Fruit fly (Drosophila melanogaster): Measurements from ENCODE around the gene CG46394.

The CG46394 gene

DNA sequence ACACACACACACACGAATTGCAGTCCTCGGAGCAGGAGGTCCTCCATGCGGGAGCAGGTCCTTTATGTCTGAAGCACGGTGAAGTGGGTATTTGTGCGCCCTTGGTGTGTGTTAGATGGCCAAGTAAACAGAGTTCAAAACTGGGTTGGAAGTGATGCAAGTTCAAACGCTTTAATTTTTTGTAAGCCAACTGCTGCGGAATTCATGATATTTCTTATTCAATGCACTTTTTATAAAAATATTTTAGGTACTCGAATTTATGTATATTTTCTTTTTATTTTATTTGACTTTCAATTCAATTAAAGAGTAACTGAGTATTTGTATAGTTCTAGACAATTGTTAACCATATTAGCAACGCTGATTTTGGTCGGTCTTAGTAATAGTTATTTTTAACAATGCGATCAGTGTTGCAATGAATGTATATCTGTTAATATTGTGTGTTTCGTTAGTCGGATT, at the start of gene CG46394, which contains the start of gene CG14137:
Gene CG46394, plus strand, starts transcription at position 406 of the 456 bp plus-strand sequence.
Gene CG14137, minus strand, starts transcription at position 101 of the 456 bp plus-strand sequence.
- TF ChIP-seq pan (optimal IDR thresholded peaks at IDR 0.05), result no peak
- no peak for TF ChIP-seq EcR (GFP tag; optimal IDR thresholded peaks at IDR 0.05)
- TF ChIP-seq CG8478 (optimal IDR thresholded peaks at IDR 0.05), result no peak

DNA sequence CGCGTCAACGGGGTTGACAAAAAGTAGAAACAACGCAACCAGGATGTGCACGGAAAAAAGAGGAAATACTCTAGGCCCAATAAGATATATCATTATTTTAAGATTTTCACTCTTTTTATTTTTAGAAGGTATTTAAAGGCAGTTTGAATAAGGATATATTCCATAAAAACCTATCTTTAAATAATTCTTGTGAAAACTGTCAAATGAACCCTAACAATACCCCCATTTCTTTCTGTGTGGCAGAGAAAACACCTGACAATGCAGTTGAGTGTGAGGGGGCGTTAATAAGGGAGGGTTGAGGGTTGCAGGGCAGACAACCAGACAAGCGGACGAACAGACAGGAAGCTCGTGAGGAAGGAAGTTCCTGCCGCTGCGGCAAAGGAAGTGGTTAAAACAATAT, 48.2 kb upstream of the CG46394 start:
- TF ChIP-seq CG8478 (optimal IDR thresholded peaks at IDR 0.05) (no peak), usp (GFP tag; optimal IDR thresholded peaks at IDR 0.05) (no peak), psq (optimal IDR thresholded peaks at IDR 0.05) (no peak), Dll (optimal IDR thresholded peaks at IDR 0.05) (no peak), EcR (GFP tag; optimal IDR thresholded peaks at IDR 0.05) (no peak)

DNA sequence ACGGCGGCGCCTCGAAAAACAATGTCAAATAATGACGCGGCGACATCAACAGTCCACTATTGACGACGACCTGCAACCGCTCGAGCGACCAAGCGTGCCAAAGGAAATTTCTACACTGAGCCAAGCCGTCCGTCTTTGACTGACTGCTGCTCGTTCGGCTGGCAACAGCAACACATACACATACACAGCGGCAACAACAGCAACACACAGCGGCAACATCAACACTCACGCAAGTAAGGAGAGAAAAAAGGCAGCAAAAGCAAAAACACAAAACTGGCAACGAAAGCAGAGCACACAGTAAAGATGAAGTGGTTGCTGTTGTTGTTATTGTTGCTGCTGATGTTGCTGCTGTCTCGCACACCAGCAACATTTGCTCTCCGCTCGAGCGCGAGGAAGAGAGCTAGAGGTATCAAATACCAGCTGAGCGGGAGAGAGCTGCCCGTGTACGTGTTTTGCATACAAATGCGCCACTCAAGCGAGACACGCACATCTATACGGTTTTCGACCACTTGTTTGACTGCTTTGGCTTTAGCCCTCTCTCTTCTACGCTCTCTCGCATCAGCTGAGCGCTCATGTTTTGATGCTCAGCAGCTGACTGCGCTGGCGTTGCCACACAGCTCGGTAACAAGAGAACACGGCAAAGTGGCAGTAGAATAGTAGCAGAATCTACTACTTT, 47.0 kb upstream of the CG46394 start:
- peak; percentile 56 for TF ChIP-seq CG8478 (optimal IDR thresholded peaks at IDR 0.05)
- no peak for TF ChIP-seq psq (optimal IDR thresholded peaks at IDR 0.05)
- TF ChIP-seq EcR (GFP tag; optimal IDR thresholded peaks at IDR 0.05), result no peak
- peak; percentile 98 for TF ChIP-seq Dll (optimal IDR thresholded peaks at IDR 0.05)
- no peak for TF ChIP-seq usp (GFP tag; optimal IDR thresholded peaks at IDR 0.05)
- TF ChIP-seq pan (optimal IDR thresholded peaks at IDR 0.05), result no peak

DNA sequence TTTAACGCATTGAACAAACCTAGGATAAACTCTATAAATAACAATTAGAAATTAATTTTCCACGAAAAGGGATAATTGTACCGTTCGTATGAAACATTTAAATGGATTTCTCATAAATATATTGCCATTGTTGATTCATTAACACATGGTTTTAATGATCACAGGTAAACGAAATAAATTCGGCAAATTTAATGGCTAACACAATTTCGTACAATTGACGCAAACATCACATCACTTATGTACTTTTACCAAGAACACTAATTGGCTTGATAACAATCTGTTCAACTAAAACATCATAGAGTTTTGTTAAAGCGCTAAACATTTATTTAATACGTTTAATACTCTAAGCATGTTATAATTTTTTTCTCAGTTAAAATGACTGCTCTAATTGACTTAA, 46.5 kb upstream of the CG46394 start:
- TF ChIP-seq EcR (GFP tag; optimal IDR thresholded peaks at IDR 0.05) (no peak), usp (GFP tag; optimal IDR thresholded peaks at IDR 0.05) (no peak), Dll (optimal IDR thresholded peaks at IDR 0.05) (no peak), psq (optimal IDR thresholded peaks at IDR 0.05) (no peak), CG8478 (optimal IDR thresholded peaks at IDR 0.05) (no peak), pan (optimal IDR thresholded peaks at IDR 0.05) (no peak)

DNA sequence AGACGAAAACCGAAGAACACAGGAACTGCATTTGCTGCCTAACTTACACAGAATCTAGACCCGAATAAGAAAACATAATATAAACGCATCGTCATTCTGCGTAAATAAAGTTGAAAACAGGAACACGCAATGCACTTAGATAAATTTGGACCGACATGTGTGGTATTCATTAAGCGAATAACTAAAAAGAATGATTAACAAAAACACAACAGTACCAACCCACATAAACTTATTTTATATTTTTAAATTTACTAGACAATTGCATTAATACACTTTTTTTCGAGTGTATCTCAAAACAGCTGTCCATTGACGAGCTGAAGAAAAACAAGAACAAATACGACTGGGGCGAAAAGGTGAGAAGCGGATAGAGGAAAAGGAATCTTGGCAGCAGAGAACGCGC, 45.8 kb upstream of the CG46394 start:
- TF ChIP-seq pan (optimal IDR thresholded peaks at IDR 0.05), result no peak
- no peak for TF ChIP-seq Dll (optimal IDR thresholded peaks at IDR 0.05)
- TF ChIP-seq usp (GFP tag; optimal IDR thresholded peaks at IDR 0.05), result no peak
- no peak for TF ChIP-seq CG8478 (optimal IDR thresholded peaks at IDR 0.05)
- no peak for TF ChIP-seq psq (optimal IDR thresholded peaks at IDR 0.05)
- no peak for TF ChIP-seq EcR (GFP tag; optimal IDR thresholded peaks at IDR 0.05)

DNA sequence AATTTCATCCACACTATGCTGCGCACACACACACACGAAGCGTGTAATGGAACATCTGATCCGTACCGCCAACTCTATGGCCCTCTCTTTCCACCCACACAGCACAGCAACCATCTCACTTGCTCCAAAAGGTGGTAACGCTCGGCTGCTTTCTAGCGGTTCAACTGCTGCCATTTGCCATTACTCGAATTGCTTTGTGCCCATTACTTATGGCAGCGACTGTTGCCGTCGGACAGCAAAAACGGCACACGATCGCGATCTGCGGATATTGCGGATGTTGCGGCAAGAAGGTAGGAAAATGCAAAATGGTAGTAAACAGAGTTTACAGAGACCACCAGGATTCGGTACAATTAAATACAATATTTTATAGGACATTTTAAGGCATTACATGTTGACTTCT, 45.4 kb upstream of the CG46394 start:
- no peak for TF ChIP-seq Dll (optimal IDR thresholded peaks at IDR 0.05)
- no peak for TF ChIP-seq CG8478 (optimal IDR thresholded peaks at IDR 0.05)
- TF ChIP-seq psq (optimal IDR thresholded peaks at IDR 0.05), result no peak
- no peak for TF ChIP-seq pan (optimal IDR thresholded peaks at IDR 0.05)
- no peak for TF ChIP-seq EcR (GFP tag; optimal IDR thresholded peaks at IDR 0.05)
- TF ChIP-seq usp (GFP tag; optimal IDR thresholded peaks at IDR 0.05), result no peak

DNA sequence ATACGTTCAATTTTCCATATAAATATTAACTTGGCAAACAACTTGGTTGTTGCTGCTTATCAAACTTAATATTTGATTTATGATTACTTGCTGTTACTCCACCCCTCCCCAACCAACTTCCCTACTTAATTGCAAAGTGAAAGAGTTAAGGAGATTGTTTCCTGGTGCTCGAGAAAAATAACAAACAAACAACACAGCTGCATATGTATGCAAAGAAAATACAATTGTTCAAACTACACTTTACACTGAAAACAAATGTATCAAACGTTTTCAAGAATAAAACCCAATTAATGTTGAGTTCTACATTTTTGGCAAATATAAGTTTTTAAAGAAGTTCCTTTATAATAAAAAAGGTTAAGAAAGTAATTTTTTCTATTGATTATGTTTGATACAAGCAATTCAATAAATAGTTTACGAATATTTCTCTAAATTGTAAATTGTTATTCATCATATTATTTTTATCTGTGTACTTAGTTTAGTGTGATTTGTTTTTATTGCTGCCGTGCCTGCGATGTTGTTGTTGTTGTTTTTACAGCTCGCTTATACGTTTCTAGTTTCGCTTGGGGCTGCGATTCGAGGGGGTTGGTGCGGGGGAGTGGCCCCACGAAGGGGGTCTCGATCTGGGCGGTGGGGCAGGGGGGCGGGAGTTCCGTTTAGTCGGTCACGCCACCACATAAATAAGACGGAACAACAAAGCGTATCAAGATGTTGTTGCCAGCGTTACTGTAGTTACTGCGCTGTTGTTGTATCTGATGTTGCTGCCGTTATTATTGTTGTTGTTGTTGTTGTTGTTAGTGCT, 44.3 kb upstream of the CG46394 start:
- TF ChIP-seq Dll (optimal IDR thresholded peaks at IDR 0.05) (no peak), CG8478 (optimal IDR thresholded peaks at IDR 0.05) (no peak), psq (optimal IDR thresholded peaks at IDR 0.05) (no peak), pan (optimal IDR thresholded peaks at IDR 0.05) (no peak), usp (GFP tag; optimal IDR thresholded peaks at IDR 0.05) (no peak), EcR (GFP tag; optimal IDR thresholded peaks at IDR 0.05) (no peak)

DNA sequence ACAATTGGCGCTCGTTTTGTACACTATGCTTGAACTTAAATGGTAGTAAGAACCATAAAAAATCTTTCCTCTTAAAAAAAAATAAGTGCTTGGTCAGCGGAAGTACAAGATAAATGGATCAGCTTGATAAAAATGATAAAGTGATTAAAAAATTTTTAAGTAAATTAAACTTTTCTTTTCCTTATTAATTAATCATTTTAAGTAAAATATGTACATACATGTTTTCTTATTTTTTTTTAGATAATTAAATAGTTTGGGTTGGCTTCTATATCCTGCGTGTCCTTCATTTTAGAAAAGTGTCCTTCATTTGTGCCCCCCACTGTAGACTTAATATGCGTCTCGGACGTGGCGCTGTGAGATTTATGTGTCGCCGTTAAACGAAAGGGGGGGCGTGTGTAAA, 43.5 kb upstream of the CG46394 start:
- no peak for TF ChIP-seq CG8478 (optimal IDR thresholded peaks at IDR 0.05)
- no peak for TF ChIP-seq usp (GFP tag; optimal IDR thresholded peaks at IDR 0.05)
- no peak for TF ChIP-seq pan (optimal IDR thresholded peaks at IDR 0.05)
- TF ChIP-seq EcR (GFP tag; optimal IDR thresholded peaks at IDR 0.05), result no peak
- TF ChIP-seq Dll (optimal IDR thresholded peaks at IDR 0.05), result no peak
- TF ChIP-seq psq (optimal IDR thresholded peaks at IDR 0.05), result no peak

DNA sequence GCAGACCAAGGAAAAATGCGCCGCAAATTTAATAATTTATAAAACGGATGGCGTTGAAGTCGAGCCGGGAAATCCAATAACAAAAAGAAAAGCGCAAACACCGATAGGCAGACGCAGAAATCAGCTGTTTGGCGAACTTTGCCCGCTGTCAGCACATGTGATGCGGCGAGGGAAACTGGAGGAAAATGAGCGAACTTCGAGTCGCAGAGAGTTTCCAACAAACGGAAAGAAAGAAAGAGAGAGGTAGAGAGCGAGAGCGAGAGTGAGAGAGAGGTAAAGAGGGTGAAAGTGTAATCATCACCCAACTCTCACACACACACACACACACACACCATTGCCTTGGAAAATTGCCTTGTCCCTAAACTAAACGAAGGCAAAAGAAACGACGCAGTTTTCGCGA, 43.0 kb upstream of the CG46394 start:
- TF ChIP-seq CG8478 (optimal IDR thresholded peaks at IDR 0.05) (no peak), EcR (GFP tag; optimal IDR thresholded peaks at IDR 0.05) (no peak), usp (GFP tag; optimal IDR thresholded peaks at IDR 0.05) (no peak), Dll (optimal IDR thresholded peaks at IDR 0.05) (no peak), pan (optimal IDR thresholded peaks at IDR 0.05) (no peak), psq (optimal IDR thresholded peaks at IDR 0.05) (no peak)

DNA sequence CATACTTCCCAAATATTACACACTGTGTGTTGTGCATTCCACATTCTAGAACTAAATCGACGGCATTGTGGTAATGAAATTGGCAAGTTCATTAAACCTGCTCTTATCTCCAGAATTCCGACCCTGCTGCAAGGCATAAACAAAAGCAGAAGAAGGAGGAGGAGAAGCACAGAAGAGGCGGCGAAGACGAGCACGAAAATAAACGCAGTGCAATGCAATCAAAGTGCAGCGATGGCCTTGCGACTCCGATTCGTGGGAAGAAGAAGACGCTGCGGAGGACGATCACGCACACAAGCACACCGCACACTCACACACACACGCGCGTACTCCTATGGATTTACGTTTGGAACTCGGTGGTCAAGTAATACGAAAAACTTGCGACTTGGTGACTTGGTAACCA, 39.3 kb upstream of the CG46394 start:
- TF ChIP-seq EcR (GFP tag; optimal IDR thresholded peaks at IDR 0.05), result peak; percentile 58 to 74
- no peak for TF ChIP-seq usp (GFP tag; optimal IDR thresholded peaks at IDR 0.05)

DNA sequence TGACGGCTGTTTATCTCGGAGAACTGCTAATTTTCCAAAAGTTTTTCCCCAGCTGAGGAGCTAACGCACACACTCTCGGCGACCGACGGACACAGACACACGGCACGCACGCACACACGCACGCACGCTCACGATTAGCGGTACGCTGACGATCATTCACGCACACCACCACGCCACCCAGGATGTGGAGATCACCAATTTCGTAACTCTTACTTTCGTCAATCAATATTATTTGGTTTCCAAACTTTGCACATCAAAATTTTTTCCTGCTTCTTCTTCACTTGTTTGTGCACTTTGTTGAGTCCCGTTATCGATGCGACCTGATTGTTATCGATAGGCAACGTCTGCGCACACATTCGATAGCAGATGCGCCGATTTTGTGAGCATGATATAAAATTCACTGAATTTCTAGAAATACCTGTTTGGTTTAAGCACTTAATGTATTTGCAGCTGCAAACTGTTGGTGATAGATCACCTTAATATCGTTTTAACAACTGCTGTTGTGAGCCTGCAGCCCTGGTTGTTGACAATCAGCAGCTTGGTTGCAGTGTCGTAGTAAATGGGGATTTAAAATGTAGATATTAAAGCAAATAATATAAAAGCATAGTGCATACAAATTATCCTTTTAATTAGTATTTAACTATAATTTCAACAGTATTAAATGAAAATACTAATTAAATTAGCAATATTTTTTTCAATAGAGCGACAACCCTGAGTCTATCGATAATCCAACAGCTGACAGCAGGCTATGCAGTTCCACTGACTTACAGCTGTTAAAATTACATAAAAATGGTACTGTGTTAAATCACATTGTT, 38.0 kb upstream of the CG46394 start, which contains the start of the genes CG7394 and Mob2:
Gene CG7394, plus strand, starts transcription at position 51 of the 815 bp plus-strand sequence.
Gene Mob2, minus strand, starts transcription at position 288 of the 815 bp plus-strand sequence.
- TF ChIP-seq EcR (GFP tag; optimal IDR thresholded peaks at IDR 0.05) (no peak), CG8478 (optimal IDR thresholded peaks at IDR 0.05) (no peak), psq (optimal IDR thresholded peaks at IDR 0.05) (no peak), Dll (optimal IDR thresholded peaks at IDR 0.05) (no peak), pan (optimal IDR thresholded peaks at IDR 0.05) (no peak), usp (GFP tag; optimal IDR thresholded peaks at IDR 0.05) (no peak)

Data from whole organism.